Fruit fly (Drosophila melanogaster) whole organism, prepupa: ENCODE results near the gene CG14545.

Experiments
- CG10669 ChIP-seq: fragments of 200-800 bp; sonication (Bioruptor generic); optimal IDR thresholded peaks from 3 replicates; lab custom pipeline; 2018; ENCODE audit warnings: missing biosample characterization, mild to moderate bottlenecking, missing genetic modification characterization, moderate library complexity
- CG11294 ChIP-seq: fragments of 200-800 bp; sonication (Bioruptor generic); IDR thresholded peaks from 2 replicates; pipeline ENCODE4 v1.3.6; 2022; ENCODE audit warnings: missing biosample characterization, missing genetic modification characterization
- CG11762 ChIP-seq: fragments of 200-800 bp; sonication (Bioruptor generic); optimal IDR thresholded peaks from 3 replicates; lab custom pipeline; 2016; ENCODE audit warnings: missing biosample characterization, missing genetic modification characterization; ENCODE audit not compliant: insufficient read depth
- CG1621 ChIP-seq: fragments of 200-800 bp; sonication (Bioruptor generic); optimal IDR thresholded peaks from 3 replicates; lab custom pipeline; 2018; ENCODE audit warnings: missing biosample characterization, mild to moderate bottlenecking, missing genetic modification characterization
- CG16779 ChIP-seq: fragments of 200-800 bp; sonication (Bioruptor generic); optimal IDR thresholded peaks from 3 replicates; lab custom pipeline; 2017; ENCODE audit warnings: missing biosample characterization, mild to moderate bottlenecking, missing genetic modification characterization
- CG3032 ChIP-seq: fragments of 200-800 bp; optimal IDR thresholded peaks from 2 replicates; lab custom pipeline; 2019; ENCODE audit warnings: missing biosample characterization, mild to moderate bottlenecking, missing genetic modification characterization, moderate library complexity
- CG31627 ChIP-seq: fragments of 200-800 bp; sonication (Bioruptor generic); optimal IDR thresholded peaks from 3 replicates; lab custom pipeline; 2016; ENCODE audit warnings: missing biosample characterization, missing genetic modification characterization
- CG32006 ChIP-seq: fragments of 200-800 bp; sonication (Bioruptor generic); optimal IDR thresholded peaks from 3 replicates; lab custom pipeline; 2017; ENCODE audit warnings: missing biosample characterization, mild to moderate bottlenecking, missing genetic modification characterization
- CG3919 ChIP-seq: fragments of 200-800 bp; sonication (Bioruptor generic); optimal IDR thresholded peaks from 3 replicates; lab custom pipeline; 2016; ENCODE audit warnings: missing biosample characterization, missing genetic modification characterization
- CG4318 ChIP-seq: fragments of 200-800 bp; sonication (Bioruptor generic); optimal IDR thresholded peaks from 3 replicates; lab custom pipeline; 2017; ENCODE audit warnings: missing biosample characterization, mild to moderate bottlenecking, missing genetic modification characterization
- CG6163 ChIP-seq: fragments of 200-800 bp; sonication (Bioruptor generic); IDR thresholded peaks from 3 replicates; pipeline ENCODE4 v1.3.6; 2022; ENCODE audit warnings: missing biosample characterization, missing genetic modification characterization
- CG6276 ChIP-seq: fragments of 200-800 bp; sonication (Bioruptor generic); optimal IDR thresholded peaks from 2 replicates; lab custom pipeline; 2017; ENCODE audit warnings: missing biosample characterization, mild to moderate bottlenecking, missing genetic modification characterization
- CG6792 ChIP-seq: fragments of 200-800 bp; sonication (Bioruptor generic); optimal IDR thresholded peaks from 3 replicates; lab custom pipeline; 2016; ENCODE audit warnings: missing biosample characterization, missing genetic modification characterization
- CG6854 ChIP-seq: fragments of 200-800 bp; sonication (Bioruptor generic); optimal IDR thresholded peaks from 2 replicates; lab custom pipeline; 2017; ENCODE audit warnings: missing biosample characterization, mild to moderate bottlenecking, missing genetic modification characterization
- CG7368 ChIP-seq: fragments of 200-800 bp; sonication (Bioruptor generic); optimal IDR thresholded peaks from 3 replicates; lab custom pipeline; 2016; ENCODE audit warnings: missing biosample characterization, missing genetic modification characterization
- CG8119 ChIP-seq: fragments of 200-800 bp; sonication (Bioruptor generic); IDR thresholded peaks from 3 replicates; pipeline ENCODE4 v1.3.6; 2022; ENCODE audit warnings: missing biosample characterization, missing genetic modification characterization
- CG8632 ChIP-seq: fragments of 200-800 bp; sonication (Bioruptor generic); optimal IDR thresholded peaks from 3 replicates; lab custom pipeline; 2016; ENCODE audit warnings: missing biosample characterization, missing genetic modification characterization
- CG9139 ChIP-seq: fragments of 200-800 bp; sonication (Bioruptor generic); optimal IDR thresholded peaks from 3 replicates; lab custom pipeline; 2017; ENCODE audit warnings: missing biosample characterization, mild to moderate bottlenecking, missing genetic modification characterization
- Eip78C ChIP-seq: fragments of 200-800 bp; sonication (Bioruptor generic); peaks from one replicate; lab custom pipeline; 2016; ENCODE audit warnings: missing biosample characterization, missing genetic modification characterization
- Gug ChIP-seq: fragments of 200-800 bp; sonication (Bioruptor generic); IDR thresholded peaks from 2 replicates; pipeline ENCODE4 v1.3.6; 2022; ENCODE audit warnings: missing biosample characterization, missing genetic modification characterization
- Hr38 ChIP-seq: sonication (Bioruptor generic); optimal IDR thresholded peaks from 2 replicates; lab custom pipeline; 2016; ENCODE audit warnings: missing biosample characterization, missing genetic modification characterization
- Hr39 ChIP-seq: fragments of 200-800 bp; sonication (Bioruptor generic); optimal IDR thresholded peaks from 2 replicates; lab custom pipeline; 2016; ENCODE audit warnings: missing biosample characterization, missing genetic modification characterization
- Hr4 ChIP-seq: fragments of 200-800 bp; sonication (Bioruptor generic); optimal IDR thresholded peaks from 3 replicates; lab custom pipeline; 2016; ENCODE audit warnings: missing biosample characterization, missing genetic modification characterization
- OdsH ChIP-seq: fragments of 200-800 bp; sonication (Bioruptor generic); optimal IDR thresholded peaks from 3 replicates; lab custom pipeline; 2016; ENCODE audit warnings: missing biosample characterization, missing genetic modification characterization
- Smox ChIP-seq: fragments of 200-800 bp; sonication (Bioruptor generic); optimal IDR thresholded peaks from 3 replicates; lab custom pipeline; 2016; ENCODE audit warnings: missing biosample characterization, missing genetic modification characterization
- Sox14 ChIP-seq: fragments of 200-800 bp; sonication (Bioruptor generic); optimal IDR thresholded peaks from 3 replicates; lab custom pipeline; 2016; ENCODE audit warnings: missing biosample characterization, missing genetic modification characterization
- Sox15 ChIP-seq: fragments of 200-800 bp; sonication (Bioruptor generic); optimal IDR thresholded peaks from 3 replicates; lab custom pipeline; 2016; ENCODE audit warnings: missing biosample characterization, missing genetic modification characterization
- achi ChIP-seq: fragments of 200-800 bp; sonication (Bioruptor generic); optimal IDR thresholded peaks from 3 replicates; lab custom pipeline; 2016; ENCODE audit warnings: missing biosample characterization, missing genetic modification characterization
- acj6 ChIP-seq: fragments of 200-800 bp; sonication (Bioruptor generic); optimal IDR thresholded peaks from 3 replicates; lab custom pipeline; 2016; ENCODE audit warnings: missing biosample characterization, missing genetic modification characterization
- cyc ChIP-seq: fragments of 200-800 bp; sonication (Bioruptor generic); optimal IDR thresholded peaks from 3 replicates; lab custom pipeline; 2016; ENCODE audit warnings: missing biosample characterization, missing genetic modification characterization
- dac ChIP-seq: fragments of 200-800 bp; sonication (Bioruptor generic); optimal IDR thresholded peaks from 2 replicates; lab custom pipeline; 2017; ENCODE audit warnings: missing biosample characterization, mild to moderate bottlenecking, missing genetic modification characterization
- dsx ChIP-seq: fragments of 200-800 bp; optimal IDR thresholded peaks from 3 replicates; lab custom pipeline; 2019; ENCODE audit warnings: missing biosample characterization, mild to moderate bottlenecking, missing genetic modification characterization, moderate library complexity; ENCODE audit not compliant: poor library complexity, severe bottlenecking
- fd85E ChIP-seq: fragments of 200-800 bp; sonication (Bioruptor generic); optimal IDR thresholded peaks from 3 replicates; lab custom pipeline; 2016; ENCODE audit warnings: missing biosample characterization, missing genetic modification characterization
- fkh ChIP-seq: fragments of 200-800 bp; sonication (Bioruptor generic); optimal IDR thresholded peaks from 3 replicates; lab custom pipeline; 2017; ENCODE audit warnings: missing biosample characterization, mild to moderate bottlenecking, missing genetic modification characterization, moderate library complexity
- lz ChIP-seq: fragments of 200-800 bp; sonication (Bioruptor generic); optimal IDR thresholded peaks from 3 replicates; lab custom pipeline; 2016; ENCODE audit warnings: missing biosample characterization, missing genetic modification characterization
- pdm3 ChIP-seq: fragments of 200-800 bp; sonication (Bioruptor generic); optimal IDR thresholded peaks from 3 replicates; lab custom pipeline; 2016; ENCODE audit warnings: missing biosample characterization, missing genetic modification characterization
- salr ChIP-seq, 2 experiments: fragments of 200-800 bp; sonication (Bioruptor generic); optimal IDR thresholded peaks; 3 replicates each; lab custom pipeline; 2016 to 2018; ENCODE audit warnings: missing biosample characterization in 2 of 2, missing genetic modification characterization in 2 of 2, mild to moderate bottlenecking in 1 of 2
- spab ChIP-seq: fragments of 200-800 bp; sonication (Bioruptor generic); optimal IDR thresholded peaks from 2 replicates; lab custom pipeline; 2017; ENCODE audit warnings: missing biosample characterization, mild to moderate bottlenecking, missing genetic modification characterization, missing genetic modification reagents
- topi ChIP-seq: fragments of 200-800 bp; sonication (Bioruptor generic); optimal IDR thresholded peaks from 3 replicates; lab custom pipeline; 2016; ENCODE audit warnings: missing biosample characterization, missing genetic modification characterization
- vri ChIP-seq: fragments of 200-800 bp; sonication (Bioruptor generic); optimal IDR thresholded peaks from 3 replicates; lab custom pipeline; 2016; ENCODE audit warnings: missing biosample characterization, mild to moderate bottlenecking, missing genetic modification characterization

Gene CG14545

dm6 chr3R:25884301-25884700, 33.2 kb upstream of the CG14545 start (continued):
- TF ChIP-seq spab: no peak
- TF ChIP-seq Eip78C (GFP tag; lab: Kevin White, UChicago): peak; percentile 48
- no peak for TF ChIP-seq vri (GFP tag; lab: Kevin White, UChicago)
- TF ChIP-seq cyc: peak; percentile 31
- TF ChIP-seq CG1621 (tag; lab: Kevin White, UChicago): no peak
- peak; percentile 25 for TF ChIP-seq lz (GFP tag; lab: Kevin White, UChicago)
- TF ChIP-seq CG6854 (GFP tag; lab: Kevin White, UChicago): no peak
- peak; percentile 25 for TF ChIP-seq CG11762
- no peak for TF ChIP-seq CG16779
- TF ChIP-seq CG11294: no peak
- TF ChIP-seq CG8632 (GFP tag; lab: Kevin White, UChicago): peak; percentile 31
- no peak for TF ChIP-seq Hr39 (GFP tag; lab: Kevin White, UChicago)
- peak; percentile 21 for TF ChIP-seq CG6792 (GFP tag; lab: Kevin White, UChicago)
- peak; percentile 50 for TF ChIP-seq Hr4 (GFP tag; lab: Kevin White, UChicago)
- peak; percentile 15 for TF ChIP-seq CG10669 (GFP tag; lab: Kevin White, UChicago)
- no peak for TF ChIP-seq CG9139
- TF ChIP-seq pdm3 (GFP tag; lab: Kevin White, UChicago): no peak
- no peak for TF ChIP-seq CG4318 (GFP tag; lab: Kevin White, UChicago)
- TF ChIP-seq Sox15 (GFP tag; lab: Kevin White, UChicago): no peak
- peak; percentile 30 for TF ChIP-seq acj6 (GFP tag; lab: Kevin White, UChicago)
- TF ChIP-seq CG8119 (GFP tag; lab: Robert Waterston, UW): peak; percentile 79
- peak; percentile 44 for TF ChIP-seq topi (GFP tag; lab: Kevin White, UChicago)
- TF ChIP-seq CG3919 (GFP tag; lab: Kevin White, UChicago): no peak
- peak; percentile 7; the same call in 1 of the 3 replicates for TF ChIP-seq CG6163 (GFP tag; lab: Robert Waterston, UW)
- peak; percentile 72 for TF ChIP-seq CG32006
- TF ChIP-seq OdsH (GFP tag; lab: Kevin White, UChicago): peak; percentile 34
- no peak for TF ChIP-seq CG31627 (GFP tag; lab: Kevin White, UChicago)
- peak; percentile 17 for TF ChIP-seq Sox14 (GFP tag; lab: Kevin White, UChicago)
- TF ChIP-seq Smox (GFP tag; lab: Kevin White, UChicago): peak; percentile 39
- no peak for TF ChIP-seq dac (GFP tag; lab: Kevin White, UChicago)
- peak; percentile 26 for TF ChIP-seq CG3032 (tag; lab: Kevin White, UChicago)
- no peak for TF ChIP-seq Hr38

dm6 chr3R:25883877-25884276, 32.8 kb upstream of the CG14545 start:
- no peak for TF ChIP-seq fd85E (GFP tag; lab: Kevin White, UChicago)
- TF ChIP-seq fkh (GFP tag; lab: Kevin White, UChicago): peak; percentile 6
- TF ChIP-seq Gug (GFP tag; lab: Robert Waterston, UW): no peak
- TF ChIP-seq, all 60 proteins: peak for 1

- TF ChIP-seq Eip78C (GFP tag; lab: Kevin White, UChicago) (peak; percentile 58), dsx (GFP tag; lab: Kevin White, UChicago) (no peak), achi (peak; percentile 8), Hr4 (GFP tag; lab: Kevin White, UChicago) (peak; percentile 47), CG6276 (GFP tag; lab: Kevin White, UChicago) (peak; percentile 50), CG8119 (GFP tag; lab: Robert Waterston, UW) (peak; percentile 45; the same call in 2 of the 3 replicates), CG7368 (no peak), CG4318 (GFP tag; lab: Kevin White, UChicago) (peak; percentile 39), CG32006 (peak; percentile 70), vri (GFP tag; lab: Kevin White, UChicago) (no peak), salr (GFP tag; optimal IDR thresholded peaks at IDR 0.05; lab: Kevin White, UChicago) (peak in 1 of 2 experiments; percentile 3)
Observed at dm6 chr3R:25882606-25883266, 31.6 kb upstream of the CG14545 start.
